Worm (Caenorhabditis elegans): ENCODE data around the gene drl-1.

DNA sequence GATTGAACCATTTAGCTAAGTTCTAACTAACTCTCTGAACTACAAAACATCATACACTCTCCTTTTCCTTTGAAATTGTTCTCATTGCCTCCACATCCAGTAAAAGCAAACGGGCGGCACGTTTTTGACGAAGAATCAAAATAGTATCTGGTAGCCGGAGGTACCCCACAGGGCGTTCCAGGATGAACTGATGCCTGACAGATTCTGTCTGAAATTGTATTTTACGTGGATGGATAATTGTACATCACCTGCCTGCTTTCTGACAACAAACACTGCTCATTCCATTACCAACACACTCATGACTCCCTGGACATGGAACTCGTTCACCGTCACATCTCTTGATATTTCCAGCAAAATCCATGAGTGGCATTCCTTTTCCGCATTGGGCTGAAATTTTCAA lies 34.5 kb upstream of the drl-1 start:
- TF ChIP-seq nfya-1 (tag; optimal IDR thresholded peaks at IDR 0.05; ENCODE audit: borderline replicate concordance, insufficient read depth) (no peak), F37B4.10 (GFP tag; IDR thresholded peaks at IDR 0.05) (no peak), unc-130 (GFP tag; optimal IDR thresholded peaks at IDR 0.05) (no peak), efl-1 (GFP tag; optimal IDR thresholded peaks at IDR 0.05) (no peak), lag-1 (GFP tag; IDR thresholded peaks at IDR 0.05) (no peak), athp-1 (tag; optimal IDR thresholded peaks at IDR 0.05) (no peak), attf-5 (GFP tag; optimal IDR thresholded peaks at IDR 0.05) (no peak), pha-4 (tag; optimal IDR thresholded peaks at IDR 0.05) (no peak), cebp-2 (GFP tag; IDR thresholded peaks at IDR 0.05) (no peak), K12H6.12 (tag; optimal IDR thresholded peaks at IDR 0.05) (no peak), Y53F4B.3 (GFP tag; IDR thresholded peaks at IDR 0.05) (no peak), aptf-3 (GFP tag; IDR thresholded peaks at IDR 0.05) (no peak)

All from whole organism, young adult.